Worm (Caenorhabditis elegans) whole organism, late embryonic: ENCODE data around the gene F42F12.11.

Experiments
- ama-1 ChIP-seq: fragments of 150-350 bp; optimal IDR thresholded peaks from 2 replicates; lab custom pipeline; 2014
- ceh-34 ChIP-seq: sonication (generic microtip); optimal IDR thresholded peaks from 2 replicates; lab custom pipeline; 2016; ENCODE audit warnings: mild to moderate bottlenecking, missing genetic modification characterization, missing compliant biosample characterization
- ceh-45 ChIP-seq: fragments of 200-800 bp; sonication (Bioruptor generic); IDR thresholded peaks from 2 replicates; pipeline ENCODE4 v1.3.6; 2022; ENCODE audit warnings: missing genetic modification reagents, missing genetic modification characterization, missing compliant biosample characterization
- elt-2 ChIP-seq: sonication (generic microtip); optimal IDR thresholded peaks from 2 replicates; lab custom pipeline; 2016; ENCODE audit warnings: missing genetic modification reagents, missing genetic modification characterization, missing compliant biosample characterization
- gmeb-2 ChIP-seq: sonication (generic microtip); optimal IDR thresholded peaks from 2 replicates; lab custom pipeline; 2016; ENCODE audit warnings: missing genetic modification characterization, inconsistent platforms, missing compliant biosample characterization
- hlh-13 ChIP-seq: fragments of 200-800 bp; sonication (Bioruptor generic); optimal IDR thresholded peaks from 2 replicates; lab custom pipeline; 2018; ENCODE audit warnings: mild to moderate bottlenecking, missing genetic modification characterization, missing compliant biosample characterization
- nfya-1 ChIP-seq: sonication (generic microtip); optimal IDR thresholded peaks from 2 replicates; lab custom pipeline; 2017; ENCODE audit warnings: missing genetic modification characterization, mild to moderate bottlenecking, missing compliant biosample characterization, antibody characterized with exemption, moderate library complexity
- nhr-11 ChIP-seq: fragments of 150-350 bp; optimal IDR thresholded peaks from 2 replicates; lab custom pipeline; 2014; ENCODE audit warnings: missing biosample characterization, missing genetic modification characterization
- pha-4 ChIP-seq: fragments of 150-350 bp; optimal IDR thresholded peaks from 2 replicates; lab custom pipeline; 2018; ENCODE audit warnings: missing biosample characterization, missing genetic modification reagents, missing genetic modification characterization
- pros-1 ChIP-seq: fragments of 150-350 bp; optimal IDR thresholded peaks from 2 replicates; lab custom pipeline; 2014; ENCODE audit warnings: missing biosample characterization, missing genetic modification reagents, missing genetic modification characterization
- rnt-1 ChIP-seq: sonication (generic microtip); optimal IDR thresholded peaks from 2 replicates; lab custom pipeline; 2016; ENCODE audit warnings: missing genetic modification characterization, missing compliant biosample characterization
- sdc-2 ChIP-seq: sonication (generic microtip); optimal IDR thresholded peaks from 2 replicates; lab custom pipeline; 2016; ENCODE audit warnings: missing genotype, missing genetic modification characterization, missing compliant biosample characterization
- ttx-3 ChIP-seq: sonication (generic microtip); optimal IDR thresholded peaks from 2 replicates; lab custom pipeline; 2016; ENCODE audit warnings: missing genetic modification reagents, missing genetic modification characterization, missing compliant biosample characterization

DNA sequence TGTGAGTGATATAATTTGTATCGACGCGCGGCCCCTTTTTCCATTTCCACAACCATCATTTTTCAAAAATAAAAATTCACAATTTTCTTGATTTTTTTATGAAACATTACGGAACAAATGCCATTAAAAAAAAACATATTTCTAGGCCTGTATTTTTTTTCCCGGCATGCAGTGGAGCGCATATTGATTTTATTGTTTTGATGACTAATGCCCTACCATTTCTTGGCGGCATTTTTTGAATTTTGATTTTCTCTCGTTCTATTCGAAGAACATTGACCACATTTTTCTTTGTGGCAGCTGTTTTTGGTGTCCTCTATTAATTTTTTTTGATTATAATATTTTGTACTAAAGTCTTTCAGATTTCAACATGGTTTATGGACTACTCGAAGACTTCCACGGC is 48.5 kb upstream of the F42F12.11 start, which contains the start of gene W06D11.3:
- TF ChIP-seq pha-4 (tag; lab: Kevin White, UChicago) (no peak), nhr-11 (tag; lab: Kevin White, UChicago) (no peak), hlh-13 (GFP tag; lab: Kevin White, UChicago) (no peak), ceh-34 (tag; lab: Kevin White, UChicago) (no peak), ama-1 (lab: Kevin White, UChicago) (no peak), nfya-1 (tag; lab: Kevin White, UChicago) (no peak), elt-2 (tag; lab: Kevin White, UChicago) (no peak), gmeb-2 (tag; lab: Kevin White, UChicago) (no peak), ttx-3 (no peak), pros-1 (tag; lab: Kevin White, UChicago) (no peak), rnt-1 (tag; lab: Kevin White, UChicago) (no peak), ceh-45 (GFP tag; lab: Robert Waterston, UW) (no peak), sdc-2 (tag; lab: Kevin White, UChicago) (no peak)
